Worm (Caenorhabditis elegans) whole organism, young adult: Measurements from ENCODE around the gene ZK899.6.

Experiments
- B0261.1 ChIP-seq: sonication (generic microtip); optimal IDR thresholded peaks from 2 replicates; lab custom pipeline; 2016; ENCODE audit warnings: mild to moderate bottlenecking, missing genetic modification characterization, moderate library complexity, missing compliant biosample characterization
- C06A6.2 ChIP-seq: fragments of 200-800 bp; sonication (Bioruptor generic); conservative IDR thresholded peaks from 2 replicates; pipeline ENCODE4 v1.3.6; 2022; ENCODE audit warnings: missing genetic modification characterization, missing compliant biosample characterization
- C17E4.6 ChIP-seq: fragments of 200-800 bp; sonication (Bioruptor generic); IDR thresholded peaks from 2 replicates; pipeline ENCODE4 v1.3.6; 2022; ENCODE audit warnings: missing genetic modification reagents, missing genetic modification characterization, missing compliant biosample characterization
- F23B12.7 ChIP-seq: sonication (generic microtip); optimal IDR thresholded peaks from 2 replicates; lab custom pipeline; 2017; ENCODE audit warnings: missing genetic modification characterization, mild to moderate bottlenecking, missing compliant biosample characterization, antibody characterized with exemption, moderate library complexity; ENCODE audit not compliant: insufficient read depth
- F37B4.10 ChIP-seq: fragments of 200-800 bp; sonication (Bioruptor generic); IDR thresholded peaks from 2 replicates; pipeline ENCODE4 v1.3.6; 2022; ENCODE audit warnings: missing genetic modification characterization, missing compliant biosample characterization
- F57A8.1 ChIP-seq: fragments of 200-800 bp; sonication (Bioruptor generic); optimal IDR thresholded peaks from 2 replicates; lab custom pipeline; 2018; ENCODE audit warnings: mild to moderate bottlenecking, missing genetic modification characterization, moderate library complexity, missing compliant biosample characterization
- K12H6.12 ChIP-seq: fragments of 200-800 bp; sonication (Bioruptor generic); optimal IDR thresholded peaks from 2 replicates; lab custom pipeline; 2018; ENCODE audit warnings: mild to moderate bottlenecking, missing genetic modification characterization, missing compliant biosample characterization
- Y53F4B.3 ChIP-seq: fragments of 200-800 bp; sonication (Bioruptor generic); IDR thresholded peaks from 2 replicates; pipeline ENCODE4 v1.3.6; 2022; ENCODE audit warnings: missing genetic modification reagents, missing genetic modification characterization, missing compliant biosample characterization
- Y53G8AR.9 ChIP-seq: fragments of 200-800 bp; sonication (Bioruptor generic); conservative IDR thresholded peaks from 2 replicates; pipeline ENCODE4 v1.3.6; 2022; ENCODE audit warnings: missing genetic modification reagents, missing genetic modification characterization, missing compliant biosample characterization
- bed-2 ChIP-seq: fragments of 200-800 bp; sonication (Bioruptor generic); IDR thresholded peaks from 2 replicates; pipeline ENCODE4 v1.3.6; 2022; ENCODE audit warnings: missing genetic modification reagents, missing genetic modification characterization, missing compliant biosample characterization
- cebp-1 ChIP-seq, 2 experiments: fragments of 200-800 bp in 1 of 2; sonication (Bioruptor generic) in 1 of 2; sonication (generic microtip) in 1 of 2; IDR thresholded peaks in 1 of 2; optimal IDR thresholded peaks in 1 of 2; 2 replicates each; pipeline versions ENCODE4 v1.3.6 to Lab custom; 2017 to 2022; ENCODE audit warnings: missing compliant biosample characterization in 2 of 2, missing genetic modification characterization in 2 of 2, mild to moderate bottlenecking in 1 of 2, missing genetic modification reagents in 1 of 2, moderate library complexity in 1 of 2
- cebp-2 ChIP-seq: fragments of 200-800 bp; sonication (Bioruptor generic); IDR thresholded peaks from 2 replicates; pipeline ENCODE4 v1.3.6; 2022; ENCODE audit warnings: missing genetic modification characterization, missing compliant biosample characterization
- ceh-100 ChIP-seq: fragments of 200-800 bp; sonication (Bioruptor generic); IDR thresholded peaks from 2 replicates; pipeline ENCODE4 v1.3.6; 2022; ENCODE audit warnings: missing genetic modification reagents, missing genetic modification characterization, missing compliant biosample characterization
- ceh-40 ChIP-seq: fragments of 200-800 bp; sonication (Bioruptor generic); IDR thresholded peaks from 2 replicates; pipeline ENCODE4 v1.3.6; 2022; ENCODE audit warnings: missing genetic modification characterization, missing compliant biosample characterization
- ceh-58 ChIP-seq: fragments of 200-800 bp; sonication (Bioruptor generic); IDR thresholded peaks from 2 replicates; pipeline ENCODE4 v1.3.6; 2022; ENCODE audit warnings: missing genetic modification characterization, missing compliant biosample characterization
- ceh-91 ChIP-seq: fragments of 200-800 bp; sonication (Bioruptor generic); IDR thresholded peaks from 2 replicates; pipeline ENCODE4 v1.3.6; 2022; ENCODE audit warnings: missing genetic modification reagents, missing genetic modification characterization, missing compliant biosample characterization
- chd-7 ChIP-seq: sonication (generic microtip); optimal IDR thresholded peaks from 2 replicates; lab custom pipeline; 2016; ENCODE audit warnings: mild to moderate bottlenecking, missing genetic modification characterization, moderate library complexity, missing compliant biosample characterization
- die-1 ChIP-seq: sonication (generic microtip); optimal IDR thresholded peaks from 2 replicates; lab custom pipeline; 2016; ENCODE audit warnings: missing genotype, mild to moderate bottlenecking, missing genetic modification characterization, missing compliant biosample characterization
- dox-1 ChIP-seq: fragments of 200-800 bp; sonication (Bioruptor generic); IDR thresholded peaks from 2 replicates; pipeline ENCODE4 v1.3.6; 2022; ENCODE audit warnings: missing genetic modification reagents, missing genetic modification characterization, missing compliant biosample characterization
- dpl-1 ChIP-seq: fragments of 150-350 bp; optimal IDR thresholded peaks from 2 replicates; lab custom pipeline; 2014; ENCODE audit warnings: missing biosample characterization, missing genetic modification reagents, missing genetic modification characterization
- egl-44 ChIP-seq: fragments of 200-800 bp; sonication (Bioruptor generic); IDR thresholded peaks from 2 replicates; pipeline ENCODE4 v1.3.6; 2022; ENCODE audit warnings: missing genetic modification reagents, missing genetic modification characterization, missing compliant biosample characterization
- him-1 ChIP-seq: sonication (generic microtip); optimal IDR thresholded peaks from 2 replicates; lab custom pipeline; 2016; ENCODE audit warnings: missing genotype, missing genetic modification reagents, missing genetic modification characterization, missing compliant biosample characterization
- hlh-12 ChIP-seq: sonication (generic microtip); optimal IDR thresholded peaks from 2 replicates; lab custom pipeline; 2016; ENCODE audit warnings: missing genetic modification characterization, missing compliant biosample characterization
- hlh-26 ChIP-seq: fragments of 200-800 bp; sonication (Bioruptor generic); conservative IDR thresholded peaks from 2 replicates; pipeline ENCODE4 v1.3.6; 2022; ENCODE audit warnings: missing genetic modification reagents, missing genetic modification characterization, missing compliant biosample characterization
- hmg-20 ChIP-seq: fragments of 200-800 bp; sonication (Bioruptor generic); IDR thresholded peaks from 2 replicates; pipeline ENCODE4 v1.3.6; 2022; ENCODE audit warnings: missing genetic modification reagents, missing genetic modification characterization, missing compliant biosample characterization
- lag-1 ChIP-seq: fragments of 200-800 bp; sonication (Bioruptor generic); IDR thresholded peaks from 2 replicates; pipeline ENCODE4 v1.3.6; 2022; ENCODE audit warnings: missing genetic modification reagents, missing genetic modification characterization, missing compliant biosample characterization
- let-607 ChIP-seq, 2 experiments: fragments of 200-800 bp in 1 of 2; sonication (Bioruptor generic) in 1 of 2; sonication (generic microtip) in 1 of 2; optimal IDR thresholded peaks; 2 replicates each; lab custom pipeline; 2016 to 2018; ENCODE audit warnings: mild to moderate bottlenecking in 2 of 2, missing compliant biosample characterization in 2 of 2, missing genetic modification characterization in 2 of 2, moderate library complexity in 2 of 2, missing genotype in 1 of 2
- lin-26 ChIP-seq: fragments of 200-800 bp; sonication (Bioruptor generic); IDR thresholded peaks from 2 replicates; pipeline ENCODE4 v1.3.6; 2022; ENCODE audit warnings: missing genetic modification reagents, missing genetic modification characterization, missing compliant biosample characterization
- lin-35 ChIP-seq, 3 experiments: fragments of 150-350 bp in 2 of 3; sonication (generic microtip) in 1 of 3; optimal IDR thresholded peaks; 2 replicates each; lab custom pipeline; 2014 to 2018; ENCODE audit warnings: missing biosample characterization in 3 of 3, missing genetic modification characterization in 3 of 3, missing genetic modification reagents in 3 of 3
- lin-40 ChIP-seq: sonication (generic microtip); optimal IDR thresholded peaks from 2 replicates; lab custom pipeline; 2016; ENCODE audit warnings: missing genetic modification characterization, mild to moderate bottlenecking, missing compliant biosample characterization, missing genotype, missing genetic modification reagents
- madf-8 ChIP-seq: fragments of 200-800 bp; sonication (Bioruptor generic); conservative IDR thresholded peaks from 2 replicates; pipeline ENCODE4 v1.3.6; 2022; ENCODE audit warnings: missing genetic modification reagents, missing genetic modification characterization, missing compliant biosample characterization
- mcd-1 ChIP-seq: fragments of 200-800 bp; sonication (Bioruptor generic); IDR thresholded peaks from 2 replicates; pipeline ENCODE4 v1.3.6; 2022; ENCODE audit warnings: missing genetic modification reagents, missing genetic modification characterization, missing compliant biosample characterization
- mel-28 ChIP-seq: sonication (generic microtip); optimal IDR thresholded peaks from 2 replicates; lab custom pipeline; 2016; ENCODE audit warnings: borderline replicate concordance, mild to moderate bottlenecking, missing genetic modification characterization, missing compliant biosample characterization
- mxl-1 ChIP-seq: sonication (generic microtip); optimal IDR thresholded peaks from 2 replicates; lab custom pipeline; 2016; ENCODE audit warnings: missing genetic modification characterization, missing compliant biosample characterization
- nfya-2 ChIP-seq: fragments of 200-800 bp; sonication (Bioruptor generic); IDR thresholded peaks from 2 replicates; pipeline ENCODE4 v1.3.6; 2022; ENCODE audit warnings: missing genetic modification reagents, missing genetic modification characterization, missing compliant biosample characterization
- nhr-120 ChIP-seq: fragments of 200-800 bp; sonication (Bioruptor generic); IDR thresholded peaks from 2 replicates; pipeline ENCODE4 v1.3.6; 2022; ENCODE audit warnings: missing genetic modification characterization, missing compliant biosample characterization
- pbrm-1 ChIP-seq: fragments of 200-800 bp; sonication (Bioruptor generic); IDR thresholded peaks from 2 replicates; pipeline ENCODE4 v1.3.6; 2022; ENCODE audit warnings: missing genetic modification reagents, missing genetic modification characterization, missing compliant biosample characterization
- pha-4 ChIP-seq: fragments of 150-350 bp; sonication (generic microtip); optimal IDR thresholded peaks from 2 replicates; lab custom pipeline; 2014; ENCODE audit warnings: missing biosample characterization, missing genetic modification reagents, missing genetic modification characterization
- rcor-1 ChIP-seq: fragments of 200-800 bp; sonication (Bioruptor generic); IDR thresholded peaks from 2 replicates; pipeline ENCODE4 v1.3.6; 2022; ENCODE audit warnings: missing genetic modification reagents, missing genetic modification characterization, missing compliant biosample characterization
- repo-1 ChIP-seq: sonication (generic microtip); optimal IDR thresholded peaks from 2 replicates; lab custom pipeline; 2017; ENCODE audit warnings: mild to moderate bottlenecking, missing genetic modification characterization, missing compliant biosample characterization
- sdz-38 ChIP-seq: sonication (generic microtip); optimal IDR thresholded peaks from 2 replicates; lab custom pipeline; 2016; ENCODE audit warnings: missing genotype, missing genetic modification characterization, missing compliant biosample characterization
- sea-2 ChIP-seq: fragments of 200-800 bp; sonication (Bioruptor generic); IDR thresholded peaks from 2 replicates; pipeline ENCODE4 v1.3.6; 2022; ENCODE audit warnings: missing genetic modification characterization, missing compliant biosample characterization
- snpc-4 ChIP-seq, 5 experiments: fragments of 150-350 bp in 1 of 5; sonication (generic microtip) in 4 of 5; optimal IDR thresholded peaks; 2 replicates each; lab custom pipeline; 2014 to 2018; ENCODE audit warnings: missing genetic modification characterization in 5 of 5, missing biosample characterization in 3 of 5, antibody characterized with exemption in 2 of 5, mild to moderate bottlenecking in 2 of 5, missing compliant biosample characterization in 2 of 5, missing genotype in 2 of 5, moderate library complexity in 2 of 5, missing genetic modification reagents in 1 of 5
- sptf-2 ChIP-seq: fragments of 200-800 bp; sonication (Bioruptor generic); optimal IDR thresholded peaks from 2 replicates; lab custom pipeline; 2018; ENCODE audit warnings: mild to moderate bottlenecking, missing genetic modification characterization, missing compliant biosample characterization
- tbx-9 ChIP-seq: sonication (generic microtip); optimal IDR thresholded peaks from 2 replicates; lab custom pipeline; 2016; ENCODE audit warnings: borderline replicate concordance, missing genetic modification characterization, inconsistent platforms, missing compliant biosample characterization
- ztf-26 ChIP-seq: sonication (generic microtip); optimal IDR thresholded peaks from 2 replicates; lab custom pipeline; 2017; ENCODE audit warnings: missing genetic modification characterization, missing compliant biosample characterization
- ztf-6 ChIP-seq: fragments of 200-800 bp; sonication (Bioruptor generic); IDR thresholded peaks from 2 replicates; pipeline ENCODE4 v1.3.6; 2022; ENCODE audit warnings: missing genetic modification reagents, missing genetic modification characterization, missing compliant biosample characterization

ZK899.6 gene

DNA sequence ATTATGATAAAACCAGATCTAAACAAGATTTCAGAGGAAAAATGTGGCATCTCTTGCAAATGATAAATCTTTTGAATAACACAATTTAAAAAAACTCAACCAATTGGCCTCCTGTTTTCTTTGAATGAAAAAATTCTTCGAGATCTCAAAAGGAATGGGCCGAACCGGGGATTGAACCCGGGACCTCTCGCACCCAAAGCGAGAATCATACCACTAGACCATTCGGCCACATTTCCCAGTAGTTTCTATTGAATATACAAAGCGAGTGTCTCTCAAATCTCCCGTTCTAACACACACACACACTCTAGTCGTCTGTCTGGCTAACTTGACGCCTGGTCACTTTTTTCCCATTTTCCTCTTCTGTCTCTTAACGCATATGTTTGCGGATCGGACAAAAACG, 4.4 kb downstream of the ZK899.6 start (continued):
- peak; percentile 76 for TF ChIP-seq F23B12.7 (tag; lab: Kevin White, UChicago)
- TF ChIP-seq cebp-1 (GFP tag; IDR thresholded peaks at IDR 0.05; lab: Robert Waterston, UW), result 0 out of 2 replicates have a peak, but pooled peaks have one; percentile 33
- no peak for TF ChIP-seq cebp-1 (tag; optimal IDR thresholded peaks at IDR 0.05; lab: Kevin White, UChicago)
- TF ChIP-seq C17E4.6 (GFP tag; lab: Robert Waterston, UW), result no peak
- TF ChIP-seq sea-2, result no peak
- peak; percentile 79; the same call in 1 of the 2 replicates for TF ChIP-seq ceh-40 (GFP tag; lab: Robert Waterston, UW)
- TF ChIP-seq dpl-1 (GFP tag; lab: Kevin White, UChicago), result no peak
- no peak for TF ChIP-seq nhr-120 (GFP tag; lab: Robert Waterston, UW)
- TF ChIP-seq mcd-1, result peak; percentile 65
- TF ChIP-seq lin-35 (GFP tag; optimal IDR thresholded peaks at IDR 0.05; lab: Kevin White, UChicago), result peak in 2 of 3 experiments; percentile 38 to 71
- TF ChIP-seq madf-8 (GFP tag; lab: Robert Waterston, UW), result no peak
- no peak for TF ChIP-seq sptf-2 (GFP tag; lab: Kevin White, UChicago)
- TF ChIP-seq cebp-2 (GFP tag; lab: Robert Waterston, UW), result no peak
- TF ChIP-seq hmg-20 (GFP tag; lab: Robert Waterston, UW), result peak; percentile 76; the same call in 1 of the 2 replicates
- 0 out of 2 replicates have a peak, but pooled peaks have one; percentile 16 for TF ChIP-seq C06A6.2
- no peak for TF ChIP-seq sdz-38 (tag; lab: Kevin White, UChicago)
- no peak for TF ChIP-seq F37B4.10
- TF ChIP-seq lin-26 (GFP tag; lab: Robert Waterston, UW), result peak; percentile 90
- peak; percentile 59; the same call in 1 of the 2 replicates for TF ChIP-seq egl-44 (GFP tag; lab: Robert Waterston, UW)
- TF ChIP-seq lag-1 (GFP tag; lab: Robert Waterston, UW), result no peak
- TF ChIP-seq him-1 (tag; lab: Kevin White, UChicago), result peak; percentile 88
- TF ChIP-seq snpc-4 (GFP tag; optimal IDR thresholded peaks at IDR 0.05; lab: Kevin White, UChicago), result peak; percentile 64
- TF ChIP-seq snpc-4 (tag; optimal IDR thresholded peaks at IDR 0.05; lab: Kevin White, UChicago), result peak in 2 of 4 experiments; percentile 40 to 81
- TF ChIP-seq B0261.1, result peak; percentile 92
- peak; percentile 79 for TF ChIP-seq ztf-26
- TF ChIP-seq bed-2 (GFP tag; lab: Robert Waterston, UW), result no peak
- TF ChIP-seq ztf-6 (GFP tag; lab: Robert Waterston, UW), result peak; percentile 53; the same call in 1 of the 2 replicates
- TF ChIP-seq rcor-1, result peak; percentile 85
- no peak for TF ChIP-seq repo-1 (tag; lab: Kevin White, UChicago)
- TF ChIP-seq pha-4, result no peak
- TF ChIP-seq mel-28 (tag; lab: Kevin White, UChicago), result no peak
- peak; percentile 14 to 32 for TF ChIP-seq let-607 (tag; optimal IDR thresholded peaks at IDR 0.05; lab: Kevin White, UChicago)
- peak; percentile 29; the same call in 1 of the 2 replicates for TF ChIP-seq ceh-100 (GFP tag; lab: Robert Waterston, UW)
- peak; percentile 93 for TF ChIP-seq lin-40 (tag; lab: Kevin White, UChicago)
- no peak for TF ChIP-seq ceh-91
- TF ChIP-seq K12H6.12 (tag; lab: Kevin White, UChicago), result peak; percentile 37
- TF ChIP-seq chd-7, result no peak
- TF ChIP-seq pbrm-1 (GFP tag; lab: Robert Waterston, UW), result peak; percentile 91
- no peak for TF ChIP-seq ceh-58
- TF ChIP-seq hlh-12, result no peak
- peak; percentile 31; the same call in 1 of the 2 replicates for TF ChIP-seq Y53F4B.3
- no peak for TF ChIP-seq F57A8.1 (GFP tag; lab: Kevin White, UChicago)
- no peak for TF ChIP-seq nfya-2 (GFP tag; lab: Robert Waterston, UW)
- peak; percentile 36 for TF ChIP-seq tbx-9
- TF ChIP-seq Y53G8AR.9 (GFP tag; lab: Robert Waterston, UW), result no peak
- peak; percentile 47 for TF ChIP-seq mxl-1 (tag; lab: Kevin White, UChicago)
- no peak for TF ChIP-seq hlh-26 (GFP tag; lab: Robert Waterston, UW)
- TF ChIP-seq dox-1 (GFP tag; lab: Robert Waterston, UW), result no peak; the same call in 1 of the 2 replicates
- TF ChIP-seq die-1 (tag; lab: Kevin White, UChicago), result peak; percentile 86
